Worm (Caenorhabditis elegans) whole organism, mixed stage, embryonic: ENCODE results near the gene F35F10.1.

Experiments
- mab-5 ChIP-seq: fragments of 150-350 bp; optimal IDR thresholded peaks from 2 replicates; lab custom pipeline; 2014; ENCODE audit warnings: missing biosample characterization, missing genetic modification characterization
- nhr-12 ChIP-seq: fragments of 150-350 bp; optimal IDR thresholded peaks from 2 replicates; lab custom pipeline; 2014; ENCODE audit warnings: missing biosample characterization, missing genetic modification characterization

DNA sequence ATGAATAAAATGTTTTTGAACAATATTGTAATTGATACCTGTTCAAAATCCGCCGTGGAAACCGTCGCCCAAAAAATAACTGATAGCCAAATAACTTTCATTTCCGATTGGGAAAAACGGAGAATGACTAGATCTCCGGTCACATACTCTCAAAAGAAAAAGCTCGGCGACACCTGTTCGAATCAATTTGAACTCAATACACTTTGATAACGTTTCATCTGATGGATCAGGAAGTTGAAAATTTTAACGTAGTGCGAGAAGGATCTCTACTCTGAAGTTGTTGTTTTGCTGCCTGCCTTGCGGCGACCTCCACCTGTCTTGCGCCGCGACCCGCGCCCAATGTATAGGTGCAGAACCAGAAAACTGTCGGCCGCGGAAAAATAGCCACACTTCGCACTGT is 43.0 kb upstream of the F35F10.1 start, which contains the start of gene T28A11.20:
- TF ChIP-seq nhr-12 (tag; lab: Kevin White, UChicago) = no peak
- no peak for TF ChIP-seq mab-5 (tag; lab: Kevin White, UChicago)
